Worm (Caenorhabditis elegans): Measurements from ENCODE around the gene scav-3.

scav-3 gene

ce11 chrIII:12437020-12437419, 19.6 kb downstream of the scav-3 start:
- no peak for TF ChIP-seq ceh-45 (GFP tag; IDR thresholded peaks at IDR 0.05)
- no peak for TF ChIP-seq elt-2 (tag; optimal IDR thresholded peaks at IDR 0.05)
- TF ChIP-seq unc-55 (GFP tag; optimal IDR thresholded peaks at IDR 0.05) = no peak
- no peak for TF ChIP-seq sox-4 (tag; optimal IDR thresholded peaks at IDR 0.05)

DNA sequence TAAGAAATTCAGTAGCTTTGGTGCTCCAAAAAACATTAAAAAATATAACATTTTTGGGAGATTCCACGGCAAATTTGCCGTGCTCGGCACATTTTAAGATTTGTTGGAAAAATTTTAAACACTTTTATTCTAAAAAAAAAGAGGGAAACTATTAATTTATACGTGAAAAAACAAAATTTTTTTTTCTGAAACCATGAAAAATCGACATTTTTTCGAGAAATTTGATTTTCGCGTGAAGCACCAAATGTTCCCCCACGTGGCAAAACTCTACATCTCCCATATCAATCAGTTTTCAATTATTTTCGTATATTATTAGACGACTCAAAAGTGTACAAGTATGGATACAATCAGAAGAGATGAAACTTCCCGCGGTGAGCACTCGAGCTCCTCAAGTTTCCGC, 20.4 kb downstream of the scav-3 start, which contains the start of gene fbxa-218:
TSS of gene fbxa-218 (plus strand) at position 301 of the 400 bp plus-strand sequence.
- no peak for TF ChIP-seq gmeb-2 (tag; optimal IDR thresholded peaks at IDR 0.05)
- no peak for TF ChIP-seq sox-4 (tag; optimal IDR thresholded peaks at IDR 0.05)
- TF ChIP-seq lim-6 (tag; optimal IDR thresholded peaks at IDR 0.05) = no peak
- no peak for TF ChIP-seq K09A11.1 (tag; optimal IDR thresholded peaks at IDR 0.05; ENCODE audit: insufficient read depth)
- no peak for TF ChIP-seq fkh-6 (tag; optimal IDR thresholded peaks at IDR 0.05)
- no peak for TF ChIP-seq npax-4 (tag; optimal IDR thresholded peaks at IDR 0.05)
- TF ChIP-seq ets-4 (tag; optimal IDR thresholded peaks at IDR 0.05) = no peak
- no peak for TF ChIP-seq dmd-4 (tag; optimal IDR thresholded peaks at IDR 0.05; ENCODE audit: borderline replicate concordance)
- no peak for TF ChIP-seq sdc-2 (tag; optimal IDR thresholded peaks at IDR 0.05)
- TF ChIP-seq fkh-10 (GFP tag; optimal IDR thresholded peaks at IDR 0.05) = no peak
- TF ChIP-seq ztf-16 (tag; optimal IDR thresholded peaks at IDR 0.05) = no peak
- TF ChIP-seq nhr-11 (tag; optimal IDR thresholded peaks at IDR 0.05) = no peak
- TF ChIP-seq fax-1 (tag; optimal IDR thresholded peaks at IDR 0.05) = no peak
- no peak for TF ChIP-seq nfya-1 (tag; optimal IDR thresholded peaks at IDR 0.05)
- TF ChIP-seq madf-2 (tag; optimal IDR thresholded peaks at IDR 0.05) = no peak
- TF ChIP-seq ceh-24 (tag; optimal IDR thresholded peaks at IDR 0.05) = no peak
- no peak for TF ChIP-seq ttx-3 (tag; optimal IDR thresholded peaks at IDR 0.05)
- TF ChIP-seq eyg-1 (tag; optimal IDR thresholded peaks at IDR 0.05) = no peak
- TF ChIP-seq ceh-6 (GFP tag; optimal IDR thresholded peaks at IDR 0.05) = no peak
- no peak for TF ChIP-seq pax-1 (tag; optimal IDR thresholded peaks at IDR 0.05)

DNA sequence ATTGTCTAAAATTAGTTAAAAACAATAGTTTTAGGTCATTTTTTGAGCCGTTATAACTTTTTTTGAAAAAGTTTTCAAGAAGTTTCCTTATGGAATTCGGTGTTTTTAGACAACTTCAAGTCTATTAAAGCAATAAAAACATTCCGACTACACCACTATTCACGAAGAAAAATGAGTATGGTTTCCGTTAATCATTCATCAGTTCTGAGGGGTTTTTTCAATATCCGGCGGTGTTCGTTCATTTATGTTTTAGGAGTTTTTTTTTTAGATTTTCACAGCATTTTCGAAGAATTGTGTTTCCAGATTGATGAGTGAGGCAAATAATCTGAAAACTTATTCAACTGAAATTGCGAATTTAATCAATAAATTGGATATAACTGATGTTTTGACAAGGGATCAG, 22.5 kb downstream of the scav-3 start, which contains the start of gene Y49E10.27:
TSS of gene Y49E10.27 (plus strand) at position 301 of the 400 bp plus-strand sequence.
- no peak for TF ChIP-seq elt-4 (tag; optimal IDR thresholded peaks at IDR 0.05)
- no peak for TF ChIP-seq ceh-45 (GFP tag; IDR thresholded peaks at IDR 0.05)
- no peak for TF ChIP-seq che-1 (tag; optimal IDR thresholded peaks at IDR 0.05)

- TF ChIP-seq sdc-2 (tag; optimal IDR thresholded peaks at IDR 0.05) (no peak), pros-1 (tag; optimal IDR thresholded peaks at IDR 0.05) (no peak), pha-2 (tag; optimal IDR thresholded peaks at IDR 0.05) (no peak), K02D7.2 (tag; optimal IDR thresholded peaks at IDR 0.05) (no peak), hlh-13 (GFP tag; optimal IDR thresholded peaks at IDR 0.05) (no peak), fkh-6 (tag; optimal IDR thresholded peaks at IDR 0.05) (no peak), ets-4 (tag; optimal IDR thresholded peaks at IDR 0.05) (no peak)
Measured at ce11 chrIII:12430209-12430608, 26.4 kb downstream of the scav-3 start, which contains the start of gene Y49E10.16. Gene Y49E10.16, plus strand, starts transcription at chrIII:12430509.

ce11 chrIII:12429579-12430084, 27.0 kb downstream of the scav-3 start, which contains the start of gene snr-6:
Gene snr-6, minus strand, starts transcription at chrIII:12429629.
- no peak for TF ChIP-seq unc-86 (tag; optimal IDR thresholded peaks at IDR 0.05)
- peak; percentile 16 for TF ChIP-seq pqm-1 (tag; optimal IDR thresholded peaks at IDR 0.05)
- TF ChIP-seq elt-4 (tag; optimal IDR thresholded peaks at IDR 0.05) = no peak
- peak; percentile 55 for TF ChIP-seq pax-1 (tag; optimal IDR thresholded peaks at IDR 0.05)
- TF ChIP-seq ceh-31 (tag; optimal IDR thresholded peaks at IDR 0.05) = peak; percentile 24
- no peak for TF ChIP-seq syd-9 (tag; optimal IDR thresholded peaks at IDR 0.05)
- no peak for TF ChIP-seq C38D4.7 (GFP tag; optimal IDR thresholded peaks at IDR 0.05)
- no peak for TF ChIP-seq fax-1 (tag; optimal IDR thresholded peaks at IDR 0.05)
- TF ChIP-seq ceh-45 (GFP tag; IDR thresholded peaks at IDR 0.05) = no peak
- TF ChIP-seq ceh-14 (tag; optimal IDR thresholded peaks at IDR 0.05) = peak; percentile 18
- peak; percentile 63 for TF ChIP-seq unc-42 (tag; optimal IDR thresholded peaks at IDR 0.05)
- TF ChIP-seq nhr-232 (tag; optimal IDR thresholded peaks at IDR 0.05) = no peak
- no peak for TF ChIP-seq hlh-8 (tag; optimal IDR thresholded peaks at IDR 0.05)
- peak; percentile 41 for TF ChIP-seq tbx-2 (tag; optimal IDR thresholded peaks at IDR 0.05)
- no peak for TF ChIP-seq gmeb-2 (tag; optimal IDR thresholded peaks at IDR 0.05)
- peak; percentile 17 for TF ChIP-seq elt-2 (tag; optimal IDR thresholded peaks at IDR 0.05)
- no peak for TF ChIP-seq sox-4 (tag; optimal IDR thresholded peaks at IDR 0.05)
- peak; percentile 7 for TF ChIP-seq ceh-2 (tag; optimal IDR thresholded peaks at IDR 0.05)
- TF ChIP-seq K09A11.1 (tag; optimal IDR thresholded peaks at IDR 0.05; ENCODE audit: insufficient read depth) = no peak
- TF ChIP-seq sdc-2 (tag; optimal IDR thresholded peaks at IDR 0.05) = no peak
- TF ChIP-seq dmd-4 (tag; optimal IDR thresholded peaks at IDR 0.05; ENCODE audit: borderline replicate concordance) = no peak
- no peak for TF ChIP-seq C08G9.2 (tag; optimal IDR thresholded peaks at IDR 0.05)
- TF ChIP-seq unc-3 (GFP tag; conservative IDR thresholded peaks at IDR 0.05) = no peak
- TF ChIP-seq unc-3 (tag; optimal IDR thresholded peaks at IDR 0.05) = no peak
- no peak for TF ChIP-seq pha-2 (tag; optimal IDR thresholded peaks at IDR 0.05)
- TF ChIP-seq mec-3 (tag; optimal IDR thresholded peaks at IDR 0.05; ENCODE audit: borderline replicate concordance) = no peak
